Fruit fly (Drosophila melanogaster) whole organism, pupa: ENCODE measurements around the gene CG8097.

Experiments used
- CG10348 ChIP-seq: fragments of 200-800 bp; sonication (Bioruptor generic); IDR thresholded peaks from 2 replicates; pipeline ENCODE4 v1.3.6; 2022; ENCODE audit warnings: missing biosample characterization, missing genetic modification characterization
- CG12605 ChIP-seq: fragments of 200-800 bp; sonication (Bioruptor generic); IDR thresholded peaks from 2 replicates; pipeline ENCODE4 v1.3.6; 2022; ENCODE audit warnings: missing biosample characterization, missing genetic modification characterization
- CG14655 ChIP-seq: fragments of 200-800 bp; sonication (Bioruptor generic); optimal IDR thresholded peaks from 3 replicates; lab custom pipeline; 2017; ENCODE audit warnings: mild to moderate bottlenecking, missing biosample characterization, missing genetic modification reagents, missing genetic modification characterization
- CG15710 ChIP-seq: fragments of 200-800 bp; sonication (Bioruptor generic); optimal IDR thresholded peaks from 2 replicates; lab custom pipeline; 2018; ENCODE audit warnings: missing biosample characterization, mild to moderate bottlenecking, missing genetic modification characterization, moderate library complexity
- CG17806 ChIP-seq: fragments of 200-800 bp; sonication (Bioruptor generic); optimal IDR thresholded peaks from 2 replicates; lab custom pipeline; 2018; ENCODE audit warnings: missing biosample characterization, mild to moderate bottlenecking, missing genetic modification characterization, moderate library complexity
- CG32121 ChIP-seq: fragments of 200-800 bp; sonication (Bioruptor generic); IDR thresholded peaks from 2 replicates; pipeline ENCODE4 v1.3.6; 2022; ENCODE audit warnings: missing biosample characterization, missing genetic modification characterization
- CG34367 ChIP-seq: fragments of 200-800 bp; sonication (Bioruptor generic); optimal IDR thresholded peaks from 2 replicates; lab custom pipeline; 2018; ENCODE audit warnings: missing biosample characterization, mild to moderate bottlenecking, missing genetic modification characterization
- CG4496 ChIP-seq: fragments of 200-800 bp; sonication (Bioruptor generic); IDR thresholded peaks from 3 replicates; pipeline ENCODE4 v1.3.6; 2022; ENCODE audit warnings: missing biosample characterization, missing genetic modification characterization
- EcR ChIP-seq: fragments of 200-800 bp; sonication (Bioruptor generic); optimal IDR thresholded peaks from 3 replicates; lab custom pipeline; 2019; ENCODE audit warnings: missing biosample characterization, missing genetic modification characterization, mild to moderate bottlenecking, moderate library complexity, missing genetic modification reagents
- Ets98B ChIP-seq: fragments of 200-800 bp; sonication (Bioruptor generic); IDR thresholded peaks from 2 replicates; pipeline ENCODE4 v1.3.6; 2022; ENCODE audit warnings: missing biosample characterization, missing genetic modification characterization
- Pif1A ChIP-seq: fragments of 200-800 bp; sonication (Bioruptor generic); optimal IDR thresholded peaks from 3 replicates; lab custom pipeline; 2016; ENCODE audit warnings: missing biosample characterization, missing genetic modification characterization
- gl ChIP-seq: fragments of 200-800 bp; sonication (Bioruptor generic); optimal IDR thresholded peaks from 2 replicates; lab custom pipeline; 2018; ENCODE audit warnings: missing biosample characterization, mild to moderate bottlenecking, missing genetic modification characterization
- rn ChIP-seq: fragments of 200-800 bp; sonication (Bioruptor generic); IDR thresholded peaks from 2 replicates; pipeline ENCODE4 v1.3.6; 2022; ENCODE audit warnings: missing biosample characterization, missing genetic modification characterization

- TF ChIP-seq gl (no peak), CG32121 (GFP tag; lab: Robert Waterston, UW) (peak; percentile 41; the same call in 1 of the 2 replicates), CG17806 (tag; lab: Kevin White, UChicago) (no peak), CG14655 (GFP tag; lab: Kevin White, UChicago) (no peak), CG34367 (tag; lab: Kevin White, UChicago) (no peak), EcR (GFP tag; lab: Kevin White, UChicago) (no peak), CG10348 (GFP tag; lab: Robert Waterston, UW) (no peak), CG4496 (GFP tag; lab: Robert Waterston, UW) (no peak), Ets98B (GFP tag; lab: Robert Waterston, UW) (peak; percentile 48; the same call in 1 of the 2 replicates), rn (GFP tag; lab: Robert Waterston, UW) (no peak), CG12605 (GFP tag; lab: Robert Waterston, UW) (no peak), Pif1A (GFP tag; lab: Kevin White, UChicago) (no peak), CG15710 (no peak)
Measured at dm6 chrX:15633313-15633727, 50.4 kb downstream of the CG8097 start, which contains the start of gene sog.
